Worm (Caenorhabditis elegans): Measurements from ENCODE around the gene B0464.9.

B0464.9 gene

ce11 chrIII:9426301-9426700 lies 39.3 kb upstream of the B0464.9 start, which contains the start of gene T26G10.5:
T26G10.5 (minus strand) TSS chrIII:9426401.
- TF ChIP-seq mml-1 (tag; optimal IDR thresholded peaks at IDR 0.05) (no peak), nhr-237 (tag; optimal IDR thresholded peaks at IDR 0.05) (no peak), nhr-25 (tag; optimal IDR thresholded peaks at IDR 0.05) (no peak), aly-2 (tag; optimal IDR thresholded peaks at IDR 0.05) (no peak)

- TF ChIP-seq nhr-77 (tag; optimal IDR thresholded peaks at IDR 0.05): no peak
- TF ChIP-seq egl-27 (tag; optimal IDR thresholded peaks at IDR 0.05): no peak
- TF ChIP-seq fos-1 (tag; optimal IDR thresholded peaks at IDR 0.05): no peak
- no peak for TF ChIP-seq nfya-1 (tag; optimal IDR thresholded peaks at IDR 0.05; ENCODE audit: insufficient read depth)
- no peak for TF ChIP-seq nhr-12 (tag; optimal IDR thresholded peaks at IDR 0.05)
- TF ChIP-seq pqm-1 (tag; optimal IDR thresholded peaks at IDR 0.05): no peak
- TF ChIP-seq nhr-28 (tag; optimal IDR thresholded peaks at IDR 0.05): no peak
- TF ChIP-seq mml-1 (tag; optimal IDR thresholded peaks at IDR 0.05): no peak
- TF ChIP-seq hmg-11 (tag; optimal IDR thresholded peaks at IDR 0.05): no peak
- TF ChIP-seq nhr-237 (tag; optimal IDR thresholded peaks at IDR 0.05): no peak
- no peak for TF ChIP-seq daf-12 (tag; optimal IDR thresholded peaks at IDR 0.05)
These were observed 31.9 kb upstream of the B0464.9 start, which contains the start of gene cpar-1 for ce11 chrIII:9433576-9434107. cpar-1 (plus strand) TSS chrIII:9434057.

ce11 chrIII:9434999-9435398 lies 30.6 kb upstream of the B0464.9 start:
- TF ChIP-seq lsy-12 (tag; optimal IDR thresholded peaks at IDR 0.05) (no peak), ZK546.5 (tag; optimal IDR thresholded peaks at IDR 0.05) (no peak)

- TF ChIP-seq nhr-23 (tag; optimal IDR thresholded peaks at IDR 0.05) (no peak), nhr-25 (tag; optimal IDR thresholded peaks at IDR 0.05) (no peak), tbx-2 (tag; optimal IDR thresholded peaks at IDR 0.05) (no peak), aly-2 (tag; optimal IDR thresholded peaks at IDR 0.05) (no peak), fkh-10 (GFP tag; optimal IDR thresholded peaks at IDR 0.05) (no peak), hmg-11 (tag; optimal IDR thresholded peaks at IDR 0.05) (no peak), nhr-11 (tag; optimal IDR thresholded peaks at IDR 0.05) (no peak), fos-1 (tag; optimal IDR thresholded peaks at IDR 0.05) (no peak), elt-1 (tag; optimal IDR thresholded peaks at IDR 0.05) (no peak), fkh-2 (tag; optimal IDR thresholded peaks at IDR 0.05) (no peak), ztf-4 (tag; optimal IDR thresholded peaks at IDR 0.05) (no peak), ZK546.5 (tag; optimal IDR thresholded peaks at IDR 0.05) (no peak), lin-39 (tag; optimal IDR thresholded peaks at IDR 0.05) (no peak), nhr-43 (tag; optimal IDR thresholded peaks at IDR 0.05; ENCODE audit: poor library complexity, severe bottlenecking) (no peak), unc-62 (GFP tag; optimal IDR thresholded peaks at IDR 0.05) (no peak), jun-1 (tag; optimal IDR thresholded peaks at IDR 0.05) (no peak), skn-1 (tag; optimal IDR thresholded peaks at IDR 0.05) (no peak), unc-39 (tag; optimal IDR thresholded peaks at IDR 0.05) (no peak), pha-4 (tag; optimal IDR thresholded peaks at IDR 0.05) (no peak)
These were observed 26.2 kb upstream of the B0464.9 start, which contains the start of gene F54C8.1 for ce11 chrIII:9439399-9439798. F54C8.1 (plus strand) TSS chrIII:9439699.

ce11 chrIII:9441133-9441532 lies 24.4 kb upstream of the B0464.9 start, which contains the start of gene emb-30:
emb-30 (minus strand) TSS chrIII:9441460.
- TF ChIP-seq ceh-9 (tag; optimal IDR thresholded peaks at IDR 0.05): no peak
- TF ChIP-seq ceh-82 (tag; optimal IDR thresholded peaks at IDR 0.05): no peak
- peak; percentile 4 for TF ChIP-seq ama-1 (optimal IDR thresholded peaks at IDR 0.05)
- peak; percentile 3 for TF ChIP-seq elt-2 (tag; optimal IDR thresholded peaks at IDR 0.05)

ce11 chrIII:9442846-9443245 lies 22.7 kb upstream of the B0464.9 start:
- TF ChIP-seq elt-3 (tag; optimal IDR thresholded peaks at IDR 0.05) (no peak), ceh-82 (tag; optimal IDR thresholded peaks at IDR 0.05) (no peak), eor-1 (tag; optimal IDR thresholded peaks at IDR 0.05) (no peak), jun-1 (tag; optimal IDR thresholded peaks at IDR 0.05) (no peak), nhr-77 (tag; optimal IDR thresholded peaks at IDR 0.05) (no peak), ama-1 (optimal IDR thresholded peaks at IDR 0.05) (no peak), nhr-28 (tag; optimal IDR thresholded peaks at IDR 0.05) (no peak), nhr-12 (tag; optimal IDR thresholded peaks at IDR 0.05) (no peak), sea-2 (GFP tag; optimal IDR thresholded peaks at IDR 0.05) (no peak), ceh-9 (tag; optimal IDR thresholded peaks at IDR 0.05) (no peak), mml-1 (tag; optimal IDR thresholded peaks at IDR 0.05) (no peak), ceh-16 (tag; optimal IDR thresholded peaks at IDR 0.05) (no peak), ceh-28 (tag; optimal IDR thresholded peaks at IDR 0.05) (no peak)

Measured in whole organism, L3 larva.